Fruit fly (Drosophila melanogaster) whole organism, embryonic: ENCODE measurements around the gene klar.

Experiments
- ATbp ChIP-seq: fragments of 200-800 bp; sonication (Bioruptor generic); optimal IDR thresholded peaks from 2 replicates; lab custom pipeline; 2017; ENCODE audit warnings: missing biosample characterization, mild to moderate bottlenecking, missing genetic modification characterization, missing genetic modification reagents
- Asciz ChIP-seq: fragments of 200-800 bp; sonication (Bioruptor generic); optimal IDR thresholded peaks from 2 replicates; lab custom pipeline; 2017; ENCODE audit warnings: missing biosample characterization, mild to moderate bottlenecking, missing genetic modification characterization, missing genetic modification reagents
- Bteb2 ChIP-seq: fragments of 200-800 bp; sonication (Bioruptor generic); optimal IDR thresholded peaks from 2 replicates; lab custom pipeline; 2016; ENCODE audit warnings: missing biosample characterization, missing genetic modification characterization
- CG10274 ChIP-seq: fragments of 200-800 bp; sonication (Bioruptor generic); optimal IDR thresholded peaks from 3 replicates; lab custom pipeline; 2017; ENCODE audit warnings: missing biosample characterization, mild to moderate bottlenecking, missing genetic modification characterization
- CG10654 ChIP-seq: fragments of 200-800 bp; sonication (Bioruptor generic); optimal IDR thresholded peaks from 2 replicates; lab custom pipeline; 2016; ENCODE audit warnings: missing biosample characterization, missing genetic modification characterization
- CG11398 ChIP-seq: fragments of 200-800 bp; sonication (Bioruptor generic); optimal IDR thresholded peaks from 2 replicates; lab custom pipeline; 2016; ENCODE audit warnings: missing biosample characterization, missing genetic modification characterization
- CG13287 ChIP-seq: fragments of 200-800 bp; sonication (Bioruptor generic); IDR thresholded peaks from 2 replicates; pipeline ENCODE4 v1.3.6; 2022; ENCODE audit warnings: missing biosample characterization, missing genetic modification characterization; ENCODE audit not compliant: partially characterized antibody
- CG14050 ChIP-seq: fragments of 200-800 bp; sonication (Bioruptor generic); IDR thresholded peaks from 3 replicates; pipeline ENCODE4 v1.3.6; 2022; ENCODE audit warnings: missing biosample characterization, missing genetic modification characterization
- CG14667 ChIP-seq: fragments of 200-800 bp; sonication (Bioruptor generic); IDR thresholded peaks from 2 replicates; pipeline ENCODE4 v1.3.6; 2022; ENCODE audit warnings: missing biosample characterization, missing genetic modification characterization
- CG15479 ChIP-seq: fragments of 200-800 bp; sonication (Bioruptor generic); optimal IDR thresholded peaks from 3 replicates; lab custom pipeline; 2019; ENCODE audit warnings: missing biosample characterization, mild to moderate bottlenecking, missing genetic modification characterization, moderate library complexity
- CG1647 ChIP-seq: fragments of 200-800 bp; sonication (Bioruptor generic); optimal IDR thresholded peaks from 3 replicates; lab custom pipeline; 2016; ENCODE audit warnings: missing biosample characterization, missing genetic modification characterization
- CG16779 ChIP-seq: fragments of 200-800 bp; sonication (Bioruptor generic); IDR thresholded peaks from 2 replicates; pipeline ENCODE4 v1.3.6; 2022; ENCODE audit warnings: missing biosample characterization, missing genetic modification characterization
- CG16813 ChIP-seq: fragments of 200-800 bp; sonication (Bioruptor generic); IDR thresholded peaks from 3 replicates; pipeline ENCODE4 v1.3.6; 2022; ENCODE audit warnings: missing biosample characterization, missing genetic modification characterization; ENCODE audit not compliant: partially characterized antibody
- CG2678 ChIP-seq: fragments of 200-800 bp; sonication (Bioruptor generic); optimal IDR thresholded peaks from 3 replicates; lab custom pipeline; 2019; ENCODE audit warnings: missing biosample characterization, mild to moderate bottlenecking, missing genetic modification characterization, moderate library complexity
- CG3838 ChIP-seq: fragments of 200-800 bp; sonication (Bioruptor generic); optimal IDR thresholded peaks from 3 replicates; lab custom pipeline; 2016; ENCODE audit warnings: missing biosample characterization, missing genetic modification characterization
- CG5953 ChIP-seq: fragments of 200-800 bp; sonication (Bioruptor generic); IDR thresholded peaks from 2 replicates; pipeline ENCODE4 v1.3.6; 2022; ENCODE audit warnings: missing biosample characterization, missing genetic modification characterization
- CG7928 ChIP-seq: fragments of 200-800 bp; sonication (Bioruptor generic); optimal IDR thresholded peaks from 2 replicates; lab custom pipeline; 2017; ENCODE audit warnings: missing biosample characterization, mild to moderate bottlenecking, missing genetic modification characterization
- CG8478 ChIP-seq: fragments of >200 bp; optimal IDR thresholded peaks from 2 replicates; lab custom pipeline; 2018
- CG9437 ChIP-seq: fragments of 200-800 bp; sonication (Bioruptor generic); optimal IDR thresholded peaks from 2 replicates; lab custom pipeline; 2018; ENCODE audit warnings: missing biosample characterization, mild to moderate bottlenecking, missing genetic modification characterization
- CG9797 ChIP-seq: fragments of 200-800 bp; sonication (Bioruptor generic); optimal IDR thresholded peaks from 3 replicates; lab custom pipeline; 2018; ENCODE audit warnings: missing biosample characterization, mild to moderate bottlenecking, missing genetic modification characterization
- CHES-1-like ChIP-seq: fragments of 200-800 bp; sonication (Bioruptor generic); optimal IDR thresholded peaks from 2 replicates; lab custom pipeline; 2016; ENCODE audit warnings: missing biosample characterization, missing genetic modification characterization
- Dad ChIP-seq: fragments of 200-800 bp; sonication (Bioruptor generic); optimal IDR thresholded peaks from 3 replicates; lab custom pipeline; 2016; ENCODE audit warnings: missing biosample characterization, missing genetic modification characterization
- Dref ChIP-seq: fragments of 200-800 bp; sonication (Bioruptor generic); IDR thresholded peaks from 2 replicates; pipeline ENCODE4 v1.3.6; 2022; ENCODE audit warnings: missing biosample characterization, missing genetic modification characterization
- Elba2 ChIP-seq: fragments of 200-800 bp; sonication (Bioruptor generic); optimal IDR thresholded peaks from 3 replicates; lab custom pipeline; 2016; ENCODE audit warnings: missing biosample characterization, missing genetic modification characterization
- Ets65A ChIP-seq: fragments of 200-800 bp; sonication (Bioruptor generic); peaks from one replicate; lab custom pipeline; 2016; ENCODE audit warnings: missing biosample characterization, missing genetic modification characterization
- Gsc ChIP-seq: fragments of 200-800 bp; sonication (Bioruptor generic); IDR thresholded peaks from 2 replicates; pipeline ENCODE4 v1.3.6; 2022; ENCODE audit warnings: missing biosample characterization, missing genetic modification characterization
- Gug ChIP-seq: fragments of 200-800 bp; sonication (Bioruptor generic); IDR thresholded peaks from 4 replicates; pipeline ENCODE4 v1.3.6; 2022; ENCODE audit warnings: missing biosample characterization, missing genetic modification characterization
- H15 ChIP-seq: fragments of 200-800 bp; sonication (Bioruptor generic); IDR thresholded peaks from 3 replicates; pipeline ENCODE4 v1.3.6; 2022; ENCODE audit warnings: missing biosample characterization, missing genetic modification characterization
- Mad ChIP-seq: fragments of 200-800 bp; sonication (Bioruptor generic); optimal IDR thresholded peaks from 2 replicates; lab custom pipeline; 2016; ENCODE audit warnings: missing biosample characterization, missing genetic modification characterization
- Mes4 ChIP-seq: fragments of 200-800 bp; sonication (Bioruptor generic); optimal IDR thresholded peaks from 2 replicates; lab custom pipeline; 2016; ENCODE audit warnings: missing biosample characterization, missing genetic modification characterization
- Side ChIP-seq: fragments of 200-800 bp; sonication (Bioruptor generic); optimal IDR thresholded peaks from 2 replicates; lab custom pipeline; 2016; ENCODE audit warnings: missing biosample characterization, missing genetic modification characterization
- Sin3A ChIP-seq: fragments of >200 bp; optimal IDR thresholded peaks from 2 replicates; lab custom pipeline; 2018
- ara ChIP-seq: fragments of 200-800 bp; sonication (Bioruptor generic); IDR thresholded peaks from 2 replicates; pipeline ENCODE4 v1.3.6; 2022; ENCODE audit warnings: missing biosample characterization, missing genetic modification characterization
- bbx ChIP-seq: fragments of 200-800 bp; sonication (Bioruptor generic); IDR thresholded peaks from 2 replicates; pipeline ENCODE4 v1.3.6; 2022; ENCODE audit warnings: missing biosample characterization, missing genetic modification characterization; ENCODE audit not compliant: partially characterized antibody
- bowl ChIP-seq: fragments of 200-800 bp; sonication (Bioruptor generic); IDR thresholded peaks from 2 replicates; pipeline ENCODE4 v1.3.6; 2022; ENCODE audit warnings: missing biosample characterization, missing genetic modification characterization
- br ChIP-seq: fragments of >200 bp; optimal IDR thresholded peaks from 2 replicates; lab custom pipeline; 2017
- caup ChIP-seq: fragments of 200-800 bp; sonication (Bioruptor generic); optimal IDR thresholded peaks from 3 replicates; lab custom pipeline; 2017; ENCODE audit warnings: missing biosample characterization, mild to moderate bottlenecking, missing genetic modification characterization, moderate library complexity; ENCODE audit not compliant: severe bottlenecking
- disco-r ChIP-seq: fragments of 200-800 bp; sonication (Bioruptor generic); optimal IDR thresholded peaks from 2 replicates; lab custom pipeline; 2016; ENCODE audit warnings: missing biosample characterization, missing genetic modification characterization
- dmrt99B ChIP-seq: fragments of 200-800 bp; sonication (Bioruptor generic); optimal IDR thresholded peaks from 2 replicates; lab custom pipeline; 2018; ENCODE audit warnings: missing biosample characterization, mild to moderate bottlenecking, missing genetic modification characterization, moderate library complexity
- ham ChIP-seq: fragments of 200-800 bp; sonication (Bioruptor generic); IDR thresholded peaks from 2 replicates; pipeline ENCODE4 v1.3.6; 2022; ENCODE audit warnings: missing biosample characterization, missing genetic modification characterization
- jumu ChIP-seq: fragments of 200-800 bp; sonication (Bioruptor generic); optimal IDR thresholded peaks from 3 replicates; lab custom pipeline; 2016; ENCODE audit warnings: missing biosample characterization, missing genetic modification characterization
- oc ChIP-seq: fragments of 200-800 bp; sonication (Bioruptor generic); optimal IDR thresholded peaks from 2 replicates; lab custom pipeline; 2018; ENCODE audit warnings: missing biosample characterization, mild to moderate bottlenecking, missing genetic modification characterization, moderate library complexity
- odd ChIP-seq: fragments of 200-800 bp; sonication (Bioruptor generic); optimal IDR thresholded peaks from 2 replicates; lab custom pipeline; 2017; ENCODE audit warnings: missing biosample characterization, mild to moderate bottlenecking, missing genetic modification characterization
- repo ChIP-seq: fragments of 200-800 bp; sonication (Bioruptor generic); optimal IDR thresholded peaks from 2 replicates; lab custom pipeline; 2016; ENCODE audit warnings: missing biosample characterization, missing genetic modification characterization
- rib ChIP-seq: fragments of 200-800 bp; sonication (Bioruptor generic); IDR thresholded peaks from 2 replicates; pipeline ENCODE4 v1.3.6; 2022; ENCODE audit warnings: missing biosample characterization, missing genetic modification characterization
- row ChIP-seq: fragments of 200-800 bp; sonication (Bioruptor generic); IDR thresholded peaks from 3 replicates; pipeline ENCODE4 v1.3.6; 2022; ENCODE audit warnings: missing biosample characterization, missing genetic modification characterization
- sd ChIP-seq: fragments of 200-800 bp; sonication (Bioruptor generic); optimal IDR thresholded peaks from 3 replicates; lab custom pipeline; 2018; ENCODE audit warnings: missing biosample characterization, mild to moderate bottlenecking, missing genetic modification characterization, moderate library complexity
- slou ChIP-seq: fragments of 200-800 bp; sonication (Bioruptor generic); optimal IDR thresholded peaks from 3 replicates; lab custom pipeline; 2016; ENCODE audit warnings: missing biosample characterization, missing genetic modification characterization
- so ChIP-seq: fragments of 200-800 bp; sonication (Bioruptor generic); IDR thresholded peaks from 3 replicates; pipeline ENCODE4 v1.3.6; 2022; ENCODE audit warnings: missing biosample characterization, missing genetic modification characterization
- usp ChIP-seq: fragments of >200 bp; optimal IDR thresholded peaks from 2 replicates; lab custom pipeline; 2017; ENCODE audit warnings: missing biosample characterization, missing genetic modification characterization
- zf30C ChIP-seq: fragments of 200-800 bp; sonication (Bioruptor generic); optimal IDR thresholded peaks from 3 replicates; lab custom pipeline; 2018; ENCODE audit warnings: missing biosample characterization, mild to moderate bottlenecking, missing genetic modification characterization

klar gene

dm6 chr3L:540432-540973 is at the start of gene klar, which contains the start of gene BORCS6 (continued):
- TF ChIP-seq CHES-1-like, result peak; percentile 75
- peak; percentile 4 for TF ChIP-seq dmrt99B
- no peak for TF ChIP-seq bowl (GFP tag; lab: Robert Waterston, UW)
- no peak for TF ChIP-seq Gug (GFP tag; lab: Robert Waterston, UW)
- TF ChIP-seq ara, result no peak
- no peak; the same call in 2 of the 3 replicates for TF ChIP-seq CG14050 (GFP tag; lab: Robert Waterston, UW)
- no peak for TF ChIP-seq ham (GFP tag; lab: Robert Waterston, UW)
- TF ChIP-seq Mes4, result peak; percentile 13
- peak; percentile 52 for TF ChIP-seq Dad (GFP tag; lab: Kevin White, UChicago)
- no peak for TF ChIP-seq oc (tag; lab: Kevin White, UChicago)
- TF ChIP-seq CG10654 (GFP tag; lab: Kevin White, UChicago), result peak; percentile 53
- no peak for TF ChIP-seq usp (GFP tag; lab: Kevin White, UChicago)
- TF ChIP-seq CG2678 (tag; lab: Kevin White, UChicago), result peak; percentile 56
- peak; percentile 97 for TF ChIP-seq CG9797 (GFP tag; lab: Kevin White, UChicago)
- peak; percentile 16 for TF ChIP-seq caup (GFP tag; lab: Kevin White, UChicago)
- TF ChIP-seq slou, result peak; percentile 20
- TF ChIP-seq CG1647 (GFP tag; lab: Kevin White, UChicago), result no peak
- TF ChIP-seq odd (GFP tag; lab: Kevin White, UChicago), result no peak
- TF ChIP-seq H15, result no peak
- no peak for TF ChIP-seq Ets65A
- no peak for TF ChIP-seq CG7928 (GFP tag; lab: Kevin White, UChicago)
- TF ChIP-seq br (lab: Kevin White, UChicago), result no peak
- TF ChIP-seq so, result no peak
- peak; percentile 99 for TF ChIP-seq CG13287 (GFP tag; lab: Robert Waterston, UW)
- TF ChIP-seq CG5953, result no peak
- peak; percentile 72 for TF ChIP-seq jumu
- peak; percentile 54 for TF ChIP-seq Side (GFP tag; lab: Kevin White, UChicago)
- TF ChIP-seq CG9437 (GFP tag; lab: Kevin White, UChicago), result peak; percentile 6
- no peak for TF ChIP-seq repo (GFP tag; lab: Kevin White, UChicago)
- no peak for TF ChIP-seq disco-r (GFP tag; lab: Kevin White, UChicago)
- peak; percentile 51 for TF ChIP-seq sd (tag; lab: Kevin White, UChicago)
- TF ChIP-seq Mad (GFP tag; lab: Kevin White, UChicago), result peak; percentile 73
- TF ChIP-seq CG16779 (GFP tag; lab: Robert Waterston, UW), result no peak
- no peak for TF ChIP-seq ATbp (GFP tag; lab: Kevin White, UChicago)
- peak; percentile 96 for TF ChIP-seq Sin3A (lab: Kevin White, UChicago)
- TF ChIP-seq Gsc (GFP tag; lab: Robert Waterston, UW), result no peak

- TF ChIP-seq Asciz (GFP tag; lab: Kevin White, UChicago) (peak; percentile 73), CG11398 (GFP tag; lab: Kevin White, UChicago) (peak; percentile 88), Dref (peak; percentile 38; the same call in 1 of the 2 replicates), CG15479 (GFP tag; lab: Kevin White, UChicago) (no peak), zf30C (GFP tag; lab: Kevin White, UChicago) (peak; percentile 98), CG8478 (lab: Kevin White, UChicago) (no peak), bbx (GFP tag; lab: Robert Waterston, UW) (0 out of 2 replicates have a peak, but pooled peaks have one; percentile 9), ara (peak; percentile 95), Dad (GFP tag; lab: Kevin White, UChicago) (peak; percentile 92), CG16813 (GFP tag; lab: Robert Waterston, UW) (no peak), Bteb2 (GFP tag; lab: Kevin White, UChicago) (peak; percentile 83), row (GFP tag; lab: Robert Waterston, UW) (peak; percentile 95), CG3838 (GFP tag; lab: Kevin White, UChicago) (peak; percentile 58), rib (GFP tag; lab: Robert Waterston, UW) (peak; percentile 92), CG14667 (peak; percentile 89), Elba2 (GFP tag; lab: Kevin White, UChicago) (peak; percentile 41), CG10274 (peak; percentile 73)
Observed at dm6 chr3L:589290-590281, 49.2 kb upstream of the klar start.
